Worm (Caenorhabditis elegans): Measurements from ENCODE around the gene nep-2.

Gene nep-2

DNA sequence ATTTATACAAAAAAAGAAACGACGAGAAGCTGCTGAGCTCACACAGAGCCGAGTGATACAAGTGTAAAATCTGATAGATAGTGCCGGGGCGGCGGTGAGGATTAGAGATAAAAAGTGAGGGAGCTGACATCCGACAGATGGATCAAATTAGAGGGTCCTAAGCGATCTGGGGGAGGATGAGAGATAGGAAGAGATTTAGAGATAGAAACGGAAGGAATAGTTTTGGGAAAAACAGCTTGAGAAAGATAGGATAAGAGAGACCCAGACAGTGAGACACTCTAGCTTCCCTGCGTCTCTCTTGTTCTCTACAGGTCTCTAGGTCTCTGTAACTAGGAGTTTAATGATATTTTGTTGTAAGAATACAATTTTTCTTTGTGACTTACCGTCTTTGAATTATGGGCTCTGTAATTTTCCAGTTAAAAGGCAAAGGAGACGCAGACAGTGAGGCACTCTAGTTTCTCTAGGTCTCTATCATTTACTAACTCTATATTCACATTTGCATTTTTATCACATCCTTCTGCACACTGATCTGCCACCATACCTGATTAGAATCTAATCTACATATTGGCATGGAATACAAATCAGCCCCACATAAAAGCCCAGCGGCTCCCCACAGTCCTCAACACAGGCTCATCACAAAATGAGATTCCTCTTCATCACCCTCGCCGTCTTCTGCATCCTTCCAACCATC, 38.4 kb downstream of the nep-2 start, which contains the start of the genes sup-9 and nspf-1 (continued):
- TF ChIP-seq ztf-1 (GFP tag; conservative IDR thresholded peaks at IDR 0.05): no peak
- TF ChIP-seq nhr-11 (tag; optimal IDR thresholded peaks at IDR 0.05): no peak
- TF ChIP-seq ZK546.5 (tag; optimal IDR thresholded peaks at IDR 0.05): no peak
- no peak for TF ChIP-seq egl-27 (tag; optimal IDR thresholded peaks at IDR 0.05)

DNA sequence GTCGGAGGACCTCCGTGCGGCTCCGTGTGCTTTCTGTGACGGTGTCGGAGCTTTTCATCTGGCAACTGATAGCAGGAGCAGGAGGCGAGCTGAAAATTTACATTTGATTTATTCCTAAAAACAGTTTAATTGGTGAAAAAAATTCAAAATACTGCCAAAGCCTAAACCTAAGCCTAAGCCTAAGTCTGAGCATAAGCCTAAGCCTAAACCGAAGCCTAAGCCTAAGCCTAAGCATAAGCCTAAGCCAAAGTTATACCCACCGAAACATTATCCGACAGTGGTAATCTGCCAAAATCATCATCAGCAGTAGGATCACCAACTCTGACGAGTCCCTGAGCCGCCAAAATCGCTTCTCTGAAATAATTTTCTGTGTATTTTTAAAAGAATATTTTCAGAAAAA, 40.8 kb downstream of the nep-2 start:
- TF ChIP-seq unc-39 (tag; optimal IDR thresholded peaks at IDR 0.05): no peak
- TF ChIP-seq lsy-2 (tag; optimal IDR thresholded peaks at IDR 0.05): no peak
- TF ChIP-seq ceh-82 (tag; optimal IDR thresholded peaks at IDR 0.05): no peak
- TF ChIP-seq blmp-1 (tag; optimal IDR thresholded peaks at IDR 0.05; ENCODE audit: insufficient read depth): no peak
- no peak for TF ChIP-seq ztf-1 (GFP tag; conservative IDR thresholded peaks at IDR 0.05)
- no peak for TF ChIP-seq R02D3.7 (tag; optimal IDR thresholded peaks at IDR 0.05)
- TF ChIP-seq mbf-1 (tag; optimal IDR thresholded peaks at IDR 0.05): no peak
- no peak for TF ChIP-seq dmd-4 (tag; optimal IDR thresholded peaks at IDR 0.05)
- TF ChIP-seq F13H6.1 (tag; optimal IDR thresholded peaks at IDR 0.05): no peak
- TF ChIP-seq ZK546.5 (tag; optimal IDR thresholded peaks at IDR 0.05): no peak
- no peak for TF ChIP-seq ztf-4 (tag; optimal IDR thresholded peaks at IDR 0.05)
- no peak for TF ChIP-seq sem-4 (tag; optimal IDR thresholded peaks at IDR 0.05)
- no peak for TF ChIP-seq ceh-16 (tag; optimal IDR thresholded peaks at IDR 0.05)
- TF ChIP-seq nhr-23 (tag; optimal IDR thresholded peaks at IDR 0.05): no peak
- TF ChIP-seq elt-3 (tag; optimal IDR thresholded peaks at IDR 0.05): no peak
- no peak for TF ChIP-seq nhr-6 (tag; optimal IDR thresholded peaks at IDR 0.05)

DNA sequence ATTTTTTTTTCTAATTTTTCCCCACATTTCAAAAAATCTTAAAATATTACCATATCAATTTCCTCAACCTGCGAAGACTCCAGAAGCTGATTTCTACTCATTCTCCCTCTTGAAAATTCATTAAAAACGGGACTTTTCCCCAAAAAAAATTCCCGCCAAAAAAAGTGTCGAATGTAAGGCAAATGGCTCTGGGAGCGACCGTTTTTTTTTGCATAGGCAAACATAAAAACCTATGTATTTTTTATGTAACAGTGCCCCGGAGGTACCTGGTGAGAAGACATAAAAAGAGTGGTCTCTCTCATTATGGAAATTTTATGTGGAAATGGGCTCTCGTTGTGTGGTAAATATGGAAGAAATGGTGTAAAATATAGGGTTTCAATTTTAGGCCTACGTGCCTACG, 41.3 kb downstream of the nep-2 start, which contains the start of gene ceh-87:
Gene ceh-87, minus strand, starts transcription at position 101 of the 400 bp plus-strand sequence.
- TF ChIP-seq mdl-1 (tag; optimal IDR thresholded peaks at IDR 0.05) (no peak), unc-62 (GFP tag; optimal IDR thresholded peaks at IDR 0.05) (no peak), nhr-6 (tag; optimal IDR thresholded peaks at IDR 0.05) (no peak), ztf-4 (tag; optimal IDR thresholded peaks at IDR 0.05) (no peak), zag-1 (tag; optimal IDR thresholded peaks at IDR 0.05) (no peak)

DNA sequence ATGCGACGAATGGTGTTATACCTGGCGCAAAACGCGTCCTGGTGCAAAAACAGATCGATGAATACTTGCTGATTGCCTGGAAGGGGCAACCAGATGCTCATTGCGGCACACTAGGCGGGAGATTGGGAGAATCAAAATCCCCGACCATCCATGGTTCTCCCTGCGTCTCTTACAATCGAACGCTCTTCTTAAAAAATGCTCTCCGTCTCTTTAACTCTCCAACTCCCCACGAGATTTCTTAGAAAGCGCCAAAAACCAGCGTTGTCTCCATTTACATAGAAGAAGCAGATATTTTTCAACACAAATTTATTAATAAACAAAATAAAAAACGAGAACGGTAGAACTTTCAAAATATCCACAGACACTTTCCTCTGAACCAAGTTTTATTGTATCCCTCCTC, 44.4 kb downstream of the nep-2 start, which contains the start of gene F34D6.1:
Gene F34D6.1, minus strand, starts transcription at position 101 of the 400 bp plus-strand sequence.
- TF ChIP-seq ztf-11 (tag; optimal IDR thresholded peaks at IDR 0.05): no peak
- TF ChIP-seq sem-4 (tag; optimal IDR thresholded peaks at IDR 0.05): no peak
- no peak for TF ChIP-seq ama-1 (optimal IDR thresholded peaks at IDR 0.05)
- no peak for TF ChIP-seq nhr-129 (tag; optimal IDR thresholded peaks at IDR 0.05)
- no peak for TF ChIP-seq snpc-4 (tag; optimal IDR thresholded peaks at IDR 0.05)
- no peak for TF ChIP-seq nhr-237 (tag; optimal IDR thresholded peaks at IDR 0.05)
- TF ChIP-seq lsy-2 (tag; optimal IDR thresholded peaks at IDR 0.05): no peak
- TF ChIP-seq alr-1 (tag; optimal IDR thresholded peaks at IDR 0.05): no peak
- TF ChIP-seq sma-9 (GFP tag; optimal IDR thresholded peaks at IDR 0.05): no peak
- no peak for TF ChIP-seq sma-9 (tag; optimal IDR thresholded peaks at IDR 0.05)
- no peak for TF ChIP-seq elt-1 (tag; optimal IDR thresholded peaks at IDR 0.05)

DNA sequence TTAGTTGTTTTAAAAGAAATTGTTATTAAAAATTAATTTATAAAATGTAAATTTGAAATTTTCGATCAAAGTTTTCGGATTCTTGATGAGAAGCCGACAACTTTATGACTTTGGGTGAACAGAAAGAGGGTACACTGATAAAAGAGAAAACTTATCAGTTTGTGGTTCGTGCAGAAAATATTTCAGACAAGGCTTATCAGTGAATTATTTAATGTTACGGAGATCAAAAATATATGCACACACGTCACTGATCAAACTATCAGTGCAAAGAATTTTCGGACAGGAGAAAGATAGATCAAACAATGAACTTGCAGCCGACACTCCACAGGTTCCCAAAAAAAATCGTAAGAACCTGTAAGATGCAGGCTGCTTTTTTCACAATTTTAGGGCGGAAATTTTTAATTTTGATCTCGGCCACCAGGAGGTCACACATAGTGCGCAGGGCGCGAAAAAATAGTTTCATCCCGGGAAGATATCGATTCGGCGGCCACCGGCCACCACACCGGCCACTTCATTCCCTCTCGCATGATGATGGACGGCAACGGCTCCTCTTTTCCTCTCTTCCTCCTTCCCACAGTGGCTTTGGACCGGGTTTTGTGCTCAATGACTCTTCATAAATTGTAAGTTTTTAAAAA, 47.9 kb downstream of the nep-2 start, which contains the start of gene F22E5.17:
Gene F22E5.17, plus strand, starts transcription at position 508 of the 635 bp plus-strand sequence.
- TF ChIP-seq ztf-11 (tag; optimal IDR thresholded peaks at IDR 0.05) (no peak), nhr-21 (tag; optimal IDR thresholded peaks at IDR 0.05) (no peak), Y55F3AM.14 (GFP tag; optimal IDR thresholded peaks at IDR 0.05) (no peak), dmd-4 (tag; optimal IDR thresholded peaks at IDR 0.05) (no peak), alr-1 (tag; optimal IDR thresholded peaks at IDR 0.05) (no peak), F13H6.1 (tag; optimal IDR thresholded peaks at IDR 0.05) (peak; percentile 1), ztf-4 (tag; optimal IDR thresholded peaks at IDR 0.05) (no peak), ztf-1 (GFP tag; conservative IDR thresholded peaks at IDR 0.05) (no peak), fos-1 (tag; optimal IDR thresholded peaks at IDR 0.05) (peak; percentile 88), nhr-129 (tag; optimal IDR thresholded peaks at IDR 0.05) (no peak), sma-9 (GFP tag; optimal IDR thresholded peaks at IDR 0.05) (peak; percentile 77), sma-9 (tag; optimal IDR thresholded peaks at IDR 0.05) (no peak), mdl-1 (tag; optimal IDR thresholded peaks at IDR 0.05) (no peak), nhr-6 (tag; optimal IDR thresholded peaks at IDR 0.05) (no peak), skn-1 (tag; optimal IDR thresholded peaks at IDR 0.05) (no peak), gmeb-1 (tag; optimal IDR thresholded peaks at IDR 0.05) (peak; percentile 19), lsy-2 (tag; optimal IDR thresholded peaks at IDR 0.05) (no peak)
